Fruit fly (Drosophila melanogaster): ENCODE results near the gene Doc2.

DNA sequence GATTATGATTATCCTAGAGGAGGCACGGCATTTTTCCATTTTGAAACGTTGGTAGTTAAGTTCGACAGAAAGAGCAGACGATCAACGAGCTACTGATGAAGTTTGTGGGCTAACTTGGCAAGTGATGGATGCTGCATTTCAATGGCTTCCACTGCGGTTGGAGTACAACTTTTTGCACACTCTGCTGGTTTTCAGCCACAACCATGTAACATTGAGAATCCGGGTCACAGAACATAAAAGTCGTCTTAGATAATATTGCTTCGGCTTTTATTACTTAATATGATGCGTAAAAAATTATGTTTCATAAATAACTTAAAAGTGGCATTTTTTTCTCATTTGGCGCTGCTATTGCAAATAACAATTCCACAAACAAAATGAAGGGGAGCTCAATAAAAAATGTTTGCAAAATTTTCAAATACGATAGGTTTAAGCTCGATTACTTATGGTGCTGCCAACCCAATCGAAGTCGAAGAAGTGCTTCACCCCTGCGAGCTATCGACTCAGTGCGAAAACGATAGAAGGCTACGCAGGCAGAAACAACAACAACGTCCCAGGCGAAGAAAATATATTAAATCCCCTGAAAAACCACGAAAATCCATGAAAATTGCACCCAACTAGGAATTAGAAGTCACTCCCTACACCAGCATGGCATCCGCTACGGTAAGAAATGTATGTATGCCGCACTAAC, 52.6 kb downstream of the Doc2 start, which contains the start of the genes CG5653 and CG5021:
- TF ChIP-seq jim (GFP tag; optimal IDR thresholded peaks at IDR 0.05) (no peak), Hr83 (GFP tag; optimal IDR thresholded peaks at IDR 0.05; ENCODE audit: poor library complexity, severe bottlenecking) (no peak), Hr78 (GFP tag; optimal IDR thresholded peaks at IDR 0.05) (no peak), GATAd (GFP tag; optimal IDR thresholded peaks at IDR 0.05) (no peak), Mio (GFP tag; optimal IDR thresholded peaks at IDR 0.05) (no peak), h (GFP tag; optimal IDR thresholded peaks at IDR 0.05) (no peak), OdsH (GFP tag; optimal IDR thresholded peaks at IDR 0.05) (no peak), usp (GFP tag; optimal IDR thresholded peaks at IDR 0.05) (no peak), CG9705 (GFP tag; optimal IDR thresholded peaks at IDR 0.05) (no peak), tai (GFP tag; optimal IDR thresholded peaks at IDR 0.05) (no peak)
